Worm (Caenorhabditis elegans) whole organism, young adult: Measurements from ENCODE around the gene F42F12.4.

Experiments
- F57A8.1 ChIP-seq: fragments of 200-800 bp; sonication (Bioruptor generic); optimal IDR thresholded peaks from 2 replicates; lab custom pipeline; 2018; ENCODE audit warnings: mild to moderate bottlenecking, missing genetic modification characterization, moderate library complexity, missing compliant biosample characterization
- Y67H2A.10 ChIP-seq: fragments of 200-800 bp; sonication (Bioruptor generic); conservative IDR thresholded peaks from 2 replicates; pipeline ENCODE4 v1.3.6; 2022; ENCODE audit warnings: missing genetic modification reagents, missing genetic modification characterization, missing compliant biosample characterization
- ceh-27 ChIP-seq: fragments of 200-800 bp; sonication (Bioruptor generic); optimal IDR thresholded peaks from 2 replicates; lab custom pipeline; 2018; ENCODE audit warnings: mild to moderate bottlenecking, missing genetic modification characterization, moderate library complexity, missing compliant biosample characterization
- rpc-1 ChIP-seq, 2 experiments: fragments of 150-350 bp in 1 of 2; sonication (generic microtip) in 1 of 2; optimal IDR thresholded peaks; 2 replicates each; lab custom pipeline; 2014 to 2018; ENCODE audit warnings: missing biosample characterization in 1 of 2, missing genetic modification characterization in 1 of 2, missing genetic modification reagents in 1 of 2, missing genotype in 1 of 2
- sea-2 ChIP-seq: fragments of 200-800 bp; sonication (Bioruptor generic); IDR thresholded peaks from 2 replicates; pipeline ENCODE4 v1.3.6; 2022; ENCODE audit warnings: missing genetic modification characterization, missing compliant biosample characterization
- snpc-1.3 ChIP-seq: sonication (generic microtip); optimal IDR thresholded peaks from 2 replicates; lab custom pipeline; 2017; ENCODE audit warnings: missing genetic modification characterization, mild to moderate bottlenecking, missing compliant biosample characterization, antibody characterized with exemption, moderate library complexity, missing genotype, missing genetic modification reagents; ENCODE audit not compliant: insufficient read depth
- tlf-1 ChIP-seq: fragments of 200-800 bp; sonication (Bioruptor generic); optimal IDR thresholded peaks from 2 replicates; lab custom pipeline; 2018; ENCODE audit warnings: mild to moderate bottlenecking, missing genetic modification characterization, missing compliant biosample characterization
- unc-62 ChIP-seq: fragments of 150-350 bp; optimal IDR thresholded peaks from 2 replicates; lab custom pipeline; 2014; ENCODE audit warnings: missing biosample characterization, missing genetic modification reagents, missing genetic modification characterization
- zim-3 ChIP-seq: sonication (generic microtip); optimal IDR thresholded peaks from 2 replicates; lab custom pipeline; 2017; ENCODE audit warnings: mild to moderate bottlenecking, missing genetic modification characterization, moderate library complexity, missing compliant biosample characterization

ce11 chrX:12371321-12371720 is 18.6 kb upstream of the F42F12.4 start, which contains the start of gene rif-1.2:
- TF ChIP-seq tlf-1 (GFP tag; lab: Kevin White, UChicago) (no peak), Y67H2A.10 (GFP tag; lab: Robert Waterston, UW) (no peak), ceh-27 (GFP tag; lab: Kevin White, UChicago) (no peak), F57A8.1 (GFP tag; lab: Kevin White, UChicago) (no peak), zim-3 (tag; lab: Kevin White, UChicago) (no peak), rpc-1 (optimal IDR thresholded peaks at IDR 0.05; lab: Kevin White, UChicago) (no peak), rpc-1 (tag; optimal IDR thresholded peaks at IDR 0.05; lab: Kevin White, UChicago) (no peak), unc-62 (GFP tag; lab: Kevin White, UChicago) (no peak), sea-2 (GFP tag; lab: Robert Waterston, UW) (no peak), snpc-1.3 (tag; lab: Kevin White, UChicago) (no peak)
